Fruit fly (Drosophila melanogaster) whole organism, embryonic: ENCODE results near the gene CG32170.

Experiments
- Awh ChIP-seq: fragments of 200-800 bp; sonication (Bioruptor generic); IDR thresholded peaks from 2 replicates; pipeline ENCODE4, ENCODE4 v1.3.6; 2022; ENCODE audit warnings: missing biosample characterization, missing genetic modification characterization
- Bgb ChIP-seq: fragments of 200-800 bp; sonication (Bioruptor generic); IDR thresholded peaks from 2 replicates; pipeline ENCODE4 v1.3.6; 2022; ENCODE audit warnings: missing biosample characterization, missing genetic modification characterization; ENCODE audit not compliant: partially characterized antibody
- Blimp-1 ChIP-seq: fragments of 200-800 bp; sonication (Bioruptor generic); optimal IDR thresholded peaks from 3 replicates; lab custom pipeline; 2018; ENCODE audit warnings: missing biosample characterization, missing genetic modification characterization, mild to moderate bottlenecking, moderate library complexity, missing genetic modification reagents
- CG10147 ChIP-seq: fragments of 200-800 bp; sonication (Bioruptor generic); optimal IDR thresholded peaks from 2 replicates; lab custom pipeline; 2019; ENCODE audit warnings: missing biosample characterization, mild to moderate bottlenecking, missing genetic modification characterization, moderate library complexity
- CG10979 ChIP-seq: fragments of 200-800 bp; sonication (Bioruptor generic); optimal IDR thresholded peaks from 2 replicates; lab custom pipeline; 2018; ENCODE audit warnings: missing biosample characterization, mild to moderate bottlenecking, missing genetic modification characterization, moderate library complexity
- CG12744 ChIP-seq: fragments of 200-800 bp; sonication (Bioruptor generic); optimal IDR thresholded peaks from 2 replicates; lab custom pipeline; 2016; ENCODE audit warnings: missing biosample characterization, missing genetic modification characterization
- CG15269 ChIP-seq: fragments of 200-800 bp; sonication (Bioruptor generic); optimal IDR thresholded peaks from 2 replicates; lab custom pipeline; 2018; ENCODE audit warnings: missing biosample characterization, mild to moderate bottlenecking, missing genetic modification characterization, moderate library complexity
- CG1602 ChIP-seq: fragments of 200-800 bp; sonication (Bioruptor generic); optimal IDR thresholded peaks from 3 replicates; lab custom pipeline; 2016; ENCODE audit warnings: missing biosample characterization, missing genetic modification characterization
- CG17612 ChIP-seq: fragments of 200-800 bp; sonication (Bioruptor generic); IDR thresholded peaks from 2 replicates; pipeline ENCODE4 v1.3.6; 2022; ENCODE audit warnings: missing biosample characterization, missing genetic modification characterization
- CG17829 ChIP-seq: fragments of 200-800 bp; optimal IDR thresholded peaks from 2 replicates; lab custom pipeline; 2019; ENCODE audit warnings: missing biosample characterization, mild to moderate bottlenecking, missing genetic modification characterization, moderate library complexity
- CG18262 ChIP-seq: fragments of 200-800 bp; optimal IDR thresholded peaks from 3 replicates; lab custom pipeline; 2019; ENCODE audit warnings: missing biosample characterization, mild to moderate bottlenecking, missing genetic modification characterization, moderate library complexity
- CG1832 ChIP-seq: fragments of 200-800 bp; sonication (Bioruptor generic); optimal IDR thresholded peaks from 2 replicates; lab custom pipeline; 2017; ENCODE audit warnings: missing biosample characterization, mild to moderate bottlenecking, missing genetic modification characterization, inconsistent platforms
- CG2120 ChIP-seq: fragments of 200-800 bp; sonication (Bioruptor generic); optimal IDR thresholded peaks from 3 replicates; lab custom pipeline; 2016; ENCODE audit warnings: missing biosample characterization, missing genetic modification characterization
- CG2678 ChIP-seq: fragments of 200-800 bp; sonication (Bioruptor generic); optimal IDR thresholded peaks from 3 replicates; lab custom pipeline; 2019; ENCODE audit warnings: missing biosample characterization, mild to moderate bottlenecking, missing genetic modification characterization, moderate library complexity
- CG34422 ChIP-seq: fragments of 200-800 bp; sonication (Bioruptor generic); IDR thresholded peaks from 3 replicates; pipeline ENCODE4 v1.3.6; 2022; ENCODE audit warnings: missing biosample characterization, missing genetic modification characterization
- CG4730 ChIP-seq: fragments of 200-800 bp; sonication (Bioruptor generic); IDR thresholded peaks from 2 replicates; pipeline ENCODE4 v1.3.6; 2022; ENCODE audit warnings: missing biosample characterization, missing genetic modification characterization
- CG5245 ChIP-seq: fragments of 200-800 bp; sonication (Bioruptor generic); optimal IDR thresholded peaks from 3 replicates; lab custom pipeline; 2016; ENCODE audit warnings: missing biosample characterization, missing genetic modification characterization
- CG7839 ChIP-seq: fragments of 200-800 bp; sonication (Bioruptor generic); optimal IDR thresholded peaks from 3 replicates; lab custom pipeline; 2018; ENCODE audit warnings: missing biosample characterization, mild to moderate bottlenecking, missing genetic modification characterization, moderate library complexity
- CG8281 ChIP-seq: fragments of 200-800 bp; sonication (Bioruptor generic); optimal IDR thresholded peaks from 2 replicates; lab custom pipeline; 2018; ENCODE audit warnings: missing biosample characterization, mild to moderate bottlenecking, missing genetic modification characterization, moderate library complexity
- CG8944 ChIP-seq: fragments of 200-800 bp; sonication (Bioruptor generic); optimal IDR thresholded peaks from 3 replicates; lab custom pipeline; 2016; ENCODE audit warnings: missing biosample characterization, missing genetic modification characterization
- D ChIP-seq, 2 experiments: fragments of 200-800 bp in 1 of 2; fragments of >200 bp in 1 of 2; sonication (Bioruptor generic) in 1 of 2; optimal IDR thresholded peaks; 2 replicates in 1 of 2; 3 replicates in 1 of 2; lab custom pipeline; 2017; ENCODE audit warnings: mild to moderate bottlenecking in 1 of 2, missing biosample characterization in 1 of 2, missing genetic modification characterization in 1 of 2, missing genetic modification reagents in 1 of 2
- D19A ChIP-seq: fragments of 200-800 bp; optimal IDR thresholded peaks from 3 replicates; lab custom pipeline; 2019; ENCODE audit warnings: missing biosample characterization, mild to moderate bottlenecking, missing genetic modification characterization, moderate library complexity
- Deaf1 ChIP-seq: fragments of 200-800 bp; optimal IDR thresholded peaks from 3 replicates; lab custom pipeline; 2019; ENCODE audit warnings: missing biosample characterization, mild to moderate bottlenecking, missing genetic modification characterization, moderate library complexity
- Drgx ChIP-seq: fragments of 200-800 bp; sonication (Bioruptor generic); IDR thresholded peaks from 2 replicates; pipeline ENCODE4 v1.3.6; 2022; ENCODE audit warnings: missing biosample characterization, missing genetic modification characterization
- E2f1 ChIP-seq: fragments of 200-800 bp; sonication (Bioruptor generic); IDR thresholded peaks from 2 replicates; pipeline ENCODE4 v1.3.6; 2022; ENCODE audit warnings: missing biosample characterization, missing genetic modification characterization
- Jarid2 ChIP-seq: fragments of 200-800 bp; sonication (Bioruptor generic); optimal IDR thresholded peaks from 3 replicates; lab custom pipeline; 2017; ENCODE audit warnings: mild to moderate bottlenecking, missing biosample characterization, missing genetic modification reagents, missing genetic modification characterization
- Lim3 ChIP-seq: fragments of 200-800 bp; sonication (Bioruptor generic); IDR thresholded peaks from 2 replicates; pipeline ENCODE4 v1.3.6; 2022; ENCODE audit warnings: missing biosample characterization, missing genetic modification characterization
- Ptx1 ChIP-seq: fragments of 200-800 bp; sonication (Bioruptor generic); IDR thresholded peaks from 2 replicates; pipeline ENCODE4 v1.3.6; 2022; ENCODE audit warnings: missing biosample characterization, missing genetic modification characterization
- Sox100B ChIP-seq: fragments of 200-800 bp; sonication (Bioruptor generic); optimal IDR thresholded peaks from 3 replicates; lab custom pipeline; 2018; ENCODE audit warnings: missing biosample characterization, mild to moderate bottlenecking, missing genetic modification characterization
- Sox102F ChIP-seq: fragments of 200-800 bp; sonication (Bioruptor generic); optimal IDR thresholded peaks from 2 replicates; lab custom pipeline; 2018; ENCODE audit warnings: missing biosample characterization, mild to moderate bottlenecking, missing genetic modification characterization, moderate library complexity
- chinmo ChIP-seq: fragments of 200-800 bp; sonication (Bioruptor generic); IDR thresholded peaks from 4 replicates; pipeline ENCODE4 v1.3.6; 2022; ENCODE audit warnings: missing biosample characterization, missing genetic modification characterization; ENCODE audit not compliant: partially characterized antibody
- danr ChIP-seq: fragments of 200-800 bp; sonication (Bioruptor generic); IDR thresholded peaks from 2 replicates; pipeline ENCODE4 v1.3.6; 2022; ENCODE audit warnings: missing biosample characterization, missing genetic modification characterization
- dmrt99B ChIP-seq: fragments of 200-800 bp; sonication (Bioruptor generic); optimal IDR thresholded peaks from 2 replicates; lab custom pipeline; 2018; ENCODE audit warnings: missing biosample characterization, mild to moderate bottlenecking, missing genetic modification characterization, moderate library complexity
- hkb ChIP-seq, 2 experiments: fragments of 200-800 bp in 1 of 2; fragments of >200 bp in 1 of 2; sonication (Bioruptor generic) in 1 of 2; IDR thresholded peaks in 1 of 2; optimal IDR thresholded peaks in 1 of 2; 2 replicates each; pipeline versions ENCODE4 v1.3.6 to Lab custom; 2017 to 2022; ENCODE audit warnings: missing biosample characterization in 1 of 2, missing genetic modification characterization in 1 of 2
- ind ChIP-seq: fragments of 200-800 bp; sonication (Bioruptor generic); optimal IDR thresholded peaks from 3 replicates; lab custom pipeline; 2016; ENCODE audit warnings: missing biosample characterization, missing genetic modification characterization
- insv ChIP-seq, 2 experiments: fragments of 200-800 bp; sonication (Bioruptor generic); optimal IDR thresholded peaks; 3 replicates each; lab custom pipeline; 2016 to 2018; ENCODE audit warnings: missing biosample characterization in 2 of 2, missing genetic modification characterization in 2 of 2
- lbe ChIP-seq: fragments of 200-800 bp; sonication (Bioruptor generic); optimal IDR thresholded peaks from 2 replicates; lab custom pipeline; 2016; ENCODE audit warnings: missing biosample characterization, mild to moderate bottlenecking, missing genetic modification characterization
- lmd ChIP-seq: fragments of 200-800 bp; sonication (Bioruptor generic); IDR thresholded peaks from 2 replicates; pipeline ENCODE4 v1.3.6; 2022; ENCODE audit warnings: missing biosample characterization, missing genetic modification characterization
- pan ChIP-seq, 4 experiments: fragments of >200 bp in 3 of 4; fragments of 200-800 bp in 1 of 4; sonication (Bioruptor generic) in 1 of 4; optimal IDR thresholded peaks in 3 of 4; IDR thresholded peaks in 1 of 4; 2 replicates each; pipeline versions ENCODE4 v1.3.6 to Lab custom; 2017 to 2022; ENCODE audit warnings: missing biosample characterization in 2 of 4, missing genetic modification characterization in 2 of 4, mixed read lengths in 1 of 4
- pb ChIP-seq: fragments of 200-800 bp; sonication (Bioruptor generic); optimal IDR thresholded peaks from 3 replicates; lab custom pipeline; 2016; ENCODE audit warnings: missing biosample characterization, missing genetic modification characterization
- prd ChIP-seq, 3 experiments: fragments of >200 bp in 2 of 3; fragments of 200-800 bp in 1 of 3; sonication (Bioruptor generic) in 1 of 3; optimal IDR thresholded peaks in 2 of 3; IDR thresholded peaks in 1 of 3; 2 replicates in 2 of 3; 3 replicates in 1 of 3; pipeline versions ENCODE4 v1.3.6 to Lab custom; 2017 to 2022; ENCODE audit warnings: missing biosample characterization in 1 of 3, missing genetic modification characterization in 1 of 3
- sd ChIP-seq: fragments of 200-800 bp; sonication (Bioruptor generic); optimal IDR thresholded peaks from 3 replicates; lab custom pipeline; 2018; ENCODE audit warnings: missing biosample characterization, mild to moderate bottlenecking, missing genetic modification characterization, moderate library complexity
- tin ChIP-seq: fragments of 200-800 bp; sonication (Bioruptor generic); optimal IDR thresholded peaks from 3 replicates; lab custom pipeline; 2016; ENCODE audit warnings: missing biosample characterization, missing genetic modification characterization
- trem ChIP-seq: fragments of 200-800 bp; optimal IDR thresholded peaks from 3 replicates; lab custom pipeline; 2019; ENCODE audit warnings: missing biosample characterization, mild to moderate bottlenecking, missing genetic modification characterization, moderate library complexity
- z ChIP-seq: fragments of 200-800 bp; sonication (Bioruptor generic); IDR thresholded peaks from 3 replicates; pipeline ENCODE4 v1.3.6; 2022; ENCODE audit warnings: missing biosample characterization, missing genetic modification characterization

The CG32170 gene

dm6 chr3L:16915766-16916476, 38.8 kb downstream of the CG32170 start (continued):
- TF ChIP-seq Bgb (GFP tag; lab: Robert Waterston, UW) (peak; percentile 25; the same call in 1 of the 2 replicates), CG2120 (GFP tag; lab: Kevin White, UChicago) (no peak), prd (optimal IDR thresholded peaks at IDR 0.05; lab: Kevin White, UChicago) (no peak), prd (GFP tag; IDR thresholded peaks at IDR 0.05; lab: Robert Waterston, UW) (0 out of 3 replicates have a peak, but pooled peaks have one; percentile 6), Lim3 (GFP tag; lab: Robert Waterston, UW) (no peak), insv (GFP tag; optimal IDR thresholded peaks at IDR 0.05; lab: Kevin White, UChicago) (no peak), Drgx (GFP tag; lab: Robert Waterston, UW) (peak; percentile 89), CG1602 (no peak), CG7839 (tag; lab: Kevin White, UChicago) (peak; percentile 27), Deaf1 (peak; percentile 67), D19A (tag; lab: Kevin White, UChicago) (peak; percentile 1), sd (tag; lab: Kevin White, UChicago) (peak; percentile 70), ind (peak; percentile 2), CG5245 (GFP tag; lab: Kevin White, UChicago) (peak; percentile 2), CG17612 (GFP tag; lab: Robert Waterston, UW) (no peak), danr (no peak), z (GFP tag; lab: Robert Waterston, UW) (peak; percentile 96), lmd (GFP tag; lab: Robert Waterston, UW) (0 out of 2 replicates have a peak, but pooled peaks have one; percentile 28), CG4730 (GFP tag; lab: Robert Waterston, UW) (no peak), lbe (no peak), pb (GFP tag; lab: Kevin White, UChicago) (no peak), tin (GFP tag; lab: Kevin White, UChicago) (peak; percentile 12), hkb (optimal IDR thresholded peaks at IDR 0.05; lab: Kevin White, UChicago) (no peak), hkb (GFP tag; IDR thresholded peaks at IDR 0.05; lab: Robert Waterston, UW) (peak; percentile 54), trem (peak; percentile 22), Jarid2 (peak; percentile 70), E2f1 (GFP tag; lab: Robert Waterston, UW) (no peak), CG10147 (no peak), CG1832 (GFP tag; lab: Kevin White, UChicago) (no peak), chinmo (GFP tag; lab: Robert Waterston, UW) (peak; percentile 59; the same call in 1 of the 4 replicates), dmrt99B (tag; lab: Kevin White, UChicago) (peak; percentile 65), D (optimal IDR thresholded peaks at IDR 0.05; lab: Kevin White, UChicago) (no peak), D (GFP tag; optimal IDR thresholded peaks at IDR 0.05; lab: Kevin White, UChicago) (peak; percentile 5), pan (optimal IDR thresholded peaks at IDR 0.05; lab: Kevin White, UChicago) (no peak), pan (GFP tag; optimal IDR thresholded peaks at IDR 0.05 in 1 of 2, IDR thresholded peaks at IDR 0.05 in 1 of 2) (no peak), CG17829 (tag; lab: Kevin White, UChicago) (peak; percentile 20), CG10979 (tag; lab: Kevin White, UChicago) (peak; percentile 63), Ptx1 (GFP tag; lab: Robert Waterston, UW) (peak; percentile 22; the same call in 1 of the 2 replicates)

dm6 chr3L:16917409-16918173, 40.5 kb downstream of the CG32170 start:
- TF ChIP-seq CG18262 (tag; lab: Kevin White, UChicago) (peak; percentile 13), CG8281 (tag; lab: Kevin White, UChicago) (peak; percentile 95), CG12744 (GFP tag; lab: Kevin White, UChicago) (no peak), dmrt99B (tag; lab: Kevin White, UChicago) (peak; percentile 48), CG8944 (GFP tag; lab: Kevin White, UChicago) (no peak), Sox100B (peak; percentile 50), Blimp-1 (peak; percentile 42), Awh (0 out of 2 replicates have a peak, but pooled peaks have one; percentile 15), CG2678 (tag; lab: Kevin White, UChicago) (peak; percentile 19), CG15269 (tag; lab: Kevin White, UChicago) (peak; percentile 17), CG34422 (GFP tag; lab: Robert Waterston, UW) (no peak), Sox102F (peak; percentile 59)
